Worm (Caenorhabditis elegans) whole organism, late embryonic: ENCODE data around the gene Y25C1A.6.

Source experiments
- C08G9.2 ChIP-seq: sonication (generic microtip); optimal IDR thresholded peaks from 2 replicates; lab custom pipeline; 2016; ENCODE audit warnings: mild to moderate bottlenecking, missing genetic modification characterization, moderate library complexity, missing compliant biosample characterization
- ceh-19 ChIP-seq: fragments of 200-800 bp; sonication (Bioruptor generic); optimal IDR thresholded peaks from 2 replicates; lab custom pipeline; 2018; ENCODE audit warnings: mild to moderate bottlenecking, missing genetic modification characterization, missing compliant biosample characterization
- ceh-30 ChIP-seq: fragments of 150-350 bp; optimal IDR thresholded peaks from 2 replicates; lab custom pipeline; 2014; ENCODE audit warnings: missing biosample characterization, missing genetic modification characterization
- ceh-48 ChIP-seq: sonication (generic microtip); optimal IDR thresholded peaks from 2 replicates; lab custom pipeline; 2016; ENCODE audit warnings: missing genetic modification characterization, inconsistent platforms, missing compliant biosample characterization
- ets-4 ChIP-seq: sonication (generic microtip); optimal IDR thresholded peaks from 2 replicates; lab custom pipeline; 2016; ENCODE audit warnings: missing genetic modification characterization, missing compliant biosample characterization
- fax-1 ChIP-seq: sonication (generic microtip); optimal IDR thresholded peaks from 2 replicates; lab custom pipeline; 2016; ENCODE audit warnings: missing genotype, missing genetic modification characterization, missing compliant biosample characterization
- gmeb-2 ChIP-seq: sonication (generic microtip); optimal IDR thresholded peaks from 2 replicates; lab custom pipeline; 2016; ENCODE audit warnings: missing genetic modification characterization, inconsistent platforms, missing compliant biosample characterization
- hlh-6 ChIP-seq: sonication (generic microtip); optimal IDR thresholded peaks from 2 replicates; lab custom pipeline; 2016; ENCODE audit warnings: missing genotype, missing genetic modification characterization, missing compliant biosample characterization
- odd-2 ChIP-seq: sonication (generic microtip); optimal IDR thresholded peaks from 2 replicates; lab custom pipeline; 2017; ENCODE audit warnings: antibody characterized with exemption, mild to moderate bottlenecking, missing genetic modification characterization, missing compliant biosample characterization
- pag-3 ChIP-seq: sonication (generic microtip); optimal IDR thresholded peaks from 2 replicates; lab custom pipeline; 2016; ENCODE audit warnings: missing compliant biosample characterization, missing genetic modification characterization, borderline replicate concordance
- pat-9 ChIP-seq: fragments of 200-800 bp; sonication (Bioruptor generic); optimal IDR thresholded peaks from 2 replicates; lab custom pipeline; 2018; ENCODE audit warnings: mild to moderate bottlenecking, missing genetic modification characterization, moderate library complexity, missing compliant biosample characterization
- pax-1 ChIP-seq: fragments of 150-350 bp; optimal IDR thresholded peaks from 2 replicates; lab custom pipeline; 2014; ENCODE audit warnings: missing biosample characterization, missing genetic modification characterization
- pros-1 ChIP-seq: fragments of 150-350 bp; optimal IDR thresholded peaks from 2 replicates; lab custom pipeline; 2014; ENCODE audit warnings: missing biosample characterization, missing genetic modification reagents, missing genetic modification characterization
- ref-2 ChIP-seq: sonication (generic microtip); optimal IDR thresholded peaks from 2 replicates; lab custom pipeline; 2016; ENCODE audit warnings: missing genetic modification characterization, missing compliant biosample characterization
- rnt-1 ChIP-seq: sonication (generic microtip); optimal IDR thresholded peaks from 2 replicates; lab custom pipeline; 2016; ENCODE audit warnings: missing genetic modification characterization, missing compliant biosample characterization
- sox-2 ChIP-seq: fragments of 200-800 bp; sonication (Bioruptor generic); IDR thresholded peaks from 2 replicates; pipeline ENCODE4 v1.3.6; 2022; ENCODE audit warnings: missing genetic modification reagents, missing genetic modification characterization, missing compliant biosample characterization
- syd-9 ChIP-seq: sonication (generic microtip); optimal IDR thresholded peaks from 2 replicates; lab custom pipeline; 2016; ENCODE audit warnings: mild to moderate bottlenecking, missing genetic modification characterization, moderate library complexity, missing compliant biosample characterization
- zip-5 ChIP-seq: sonication (generic microtip); optimal IDR thresholded peaks from 2 replicates; lab custom pipeline; 2016; ENCODE audit warnings: missing genetic modification characterization, missing compliant biosample characterization

The Y25C1A.6 gene

DNA sequence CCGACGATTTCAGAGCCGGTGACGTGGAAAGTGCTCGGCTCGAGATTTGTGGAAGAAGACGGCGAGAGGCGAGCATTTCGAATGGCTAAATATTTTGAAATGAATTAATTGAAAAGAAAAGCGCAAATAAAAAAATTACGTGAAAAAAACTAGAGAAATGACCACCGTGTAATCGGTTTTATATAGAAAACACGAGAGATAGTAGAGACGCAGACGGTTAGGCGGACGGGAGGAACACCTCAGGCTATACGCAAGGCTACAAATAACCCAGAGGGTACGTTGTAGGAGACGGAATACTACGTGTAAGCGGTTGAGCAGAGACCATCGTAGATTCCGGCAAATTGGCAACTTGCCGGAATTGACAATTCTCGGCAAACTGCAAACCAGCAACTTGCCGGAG is 50.3 kb downstream of the Y25C1A.6 start, which contains the start of gene Y25C1A.13:
Y25C1A.13 (minus strand) TSS at position 101 of the 400 bp plus-strand sequence.
- no peak for TF ChIP-seq ref-2 (tag; lab: Kevin White, UChicago)
- no peak for TF ChIP-seq zip-5
- TF ChIP-seq hlh-6 (tag; lab: Kevin White, UChicago), result no peak
- no peak for TF ChIP-seq sox-2 (GFP tag; lab: Robert Waterston, UW)
- no peak for TF ChIP-seq odd-2
- TF ChIP-seq pag-3 (tag; lab: Kevin White, UChicago), result no peak
- no peak for TF ChIP-seq rnt-1 (tag; lab: Kevin White, UChicago)
- no peak for TF ChIP-seq ets-4 (tag; lab: Kevin White, UChicago)
- no peak for TF ChIP-seq C08G9.2 (tag; lab: Kevin White, UChicago)
- TF ChIP-seq pros-1 (tag; lab: Kevin White, UChicago), result no peak
- no peak for TF ChIP-seq ceh-48 (tag; lab: Kevin White, UChicago)
- no peak for TF ChIP-seq pax-1 (tag; lab: Kevin White, UChicago)
- no peak for TF ChIP-seq syd-9 (tag; lab: Kevin White, UChicago)
- TF ChIP-seq ceh-30 (tag; lab: Kevin White, UChicago), result no peak
- no peak for TF ChIP-seq pat-9
- no peak for TF ChIP-seq gmeb-2 (tag; lab: Kevin White, UChicago)
- no peak for TF ChIP-seq fax-1 (tag; lab: Kevin White, UChicago)
- TF ChIP-seq ceh-19 (GFP tag; lab: Kevin White, UChicago), result no peak
